Fruit fly (Drosophila melanogaster): Measurements from ENCODE around the gene sno.

- TF ChIP-seq pad (GFP tag; optimal IDR thresholded peaks at IDR 0.05) (no peak), CG7045 (GFP tag; optimal IDR thresholded peaks at IDR 0.05) (no peak), CG33017 (tag; optimal IDR thresholded peaks at IDR 0.05) (no peak)
Observed at dm6 chrX:13149083-13149482, 62.4 kb downstream of the sno start.

All from whole organism, adult.